Fruit fly (Drosophila melanogaster) S2 (cell line): ENCODE measurements around the gene CG13931.

Source experiments
- CG8478 ChIP-seq: fragments of >200 bp; optimal IDR thresholded peaks from 2 replicates; lab custom pipeline; 2018
- CTCF ChIP-seq, 2 experiments: fragments of >200 bp; optimal IDR thresholded peaks; 2 replicates each; lab custom pipeline; 2018

Gene CG13931

dm6 chr3L:1730873-1731272, 28.7 kb upstream of the CG13931 start, which contains the start of gene drpr:
drpr (minus strand) TSS chr3L:1731107.
- no peak for TF ChIP-seq CG8478 (lab: Kevin White, UChicago)
- TF ChIP-seq CTCF (optimal IDR thresholded peaks at IDR 0.05; lab: Kevin White, UChicago), result peak; percentile 24 to 40

- TF ChIP-seq CG8478 (lab: Kevin White, UChicago) (no peak), CTCF (optimal IDR thresholded peaks at IDR 0.05; lab: Kevin White, UChicago) (no peak)
Observed at dm6 chr3L:1730160-1730595, 28.0 kb upstream of the CG13931 start.

- no peak for TF ChIP-seq CG8478 (lab: Kevin White, UChicago)
- no peak for TF ChIP-seq CTCF (optimal IDR thresholded peaks at IDR 0.05; lab: Kevin White, UChicago)
Observed at dm6 chr3L:1729380-1730159, 27.4 kb upstream of the CG13931 start.

- TF ChIP-seq CG8478 (lab: Kevin White, UChicago) (no peak), CTCF (optimal IDR thresholded peaks at IDR 0.05; lab: Kevin White, UChicago) (no peak)
Observed at dm6 chr3L:1727431-1727830, 25.2 kb upstream of the CG13931 start.

dm6 chr3L:1726747-1727146, 24.5 kb upstream of the CG13931 start:
- no peak for TF ChIP-seq CTCF (optimal IDR thresholded peaks at IDR 0.05; lab: Kevin White, UChicago)
- TF ChIP-seq CG8478 (lab: Kevin White, UChicago), result no peak

dm6 chr3L:1724090-1724489, 21.9 kb upstream of the CG13931 start, which contains the start of gene CG12035:
CG12035 (plus strand) TSS chr3L:1724390.
- TF ChIP-seq CTCF (optimal IDR thresholded peaks at IDR 0.05; lab: Kevin White, UChicago), result no peak
- TF ChIP-seq CG8478 (lab: Kevin White, UChicago), result no peak

dm6 chr3L:1723053-1723452, 20.8 kb upstream of the CG13931 start, which contains the start of gene CG18171:
CG18171 (minus strand) TSS chr3L:1723153.
- TF ChIP-seq CTCF (optimal IDR thresholded peaks at IDR 0.05; lab: Kevin White, UChicago), result no peak
- TF ChIP-seq CG8478 (lab: Kevin White, UChicago), result no peak

- TF ChIP-seq CTCF (optimal IDR thresholded peaks at IDR 0.05; lab: Kevin White, UChicago), result no peak
- no peak for TF ChIP-seq CG8478 (lab: Kevin White, UChicago)
Observed at dm6 chr3L:1711218-1711617, 9.0 kb upstream of the CG13931 start.

- TF ChIP-seq CTCF (optimal IDR thresholded peaks at IDR 0.05; lab: Kevin White, UChicago), result no peak
- TF ChIP-seq CG8478 (lab: Kevin White, UChicago), result no peak
Observed at dm6 chr3L:1710562-1710961, 8.4 kb upstream of the CG13931 start.

dm6 chr3L:1709161-1709560, 7.0 kb upstream of the CG13931 start:
- TF ChIP-seq CG8478 (lab: Kevin White, UChicago) (no peak), CTCF (optimal IDR thresholded peaks at IDR 0.05; lab: Kevin White, UChicago) (no peak)

- TF ChIP-seq CG8478 (lab: Kevin White, UChicago) (no peak), CTCF (optimal IDR thresholded peaks at IDR 0.05; lab: Kevin White, UChicago) (no peak)
Observed at dm6 chr3L:1694317-1694716, 7.9 kb downstream of the CG13931 start, which contains the start of gene CG12011. CG12011 (plus strand) TSS chr3L:1694617.

dm6 chr3L:1692859-1693258, 9.3 kb downstream of the CG13931 start:
- TF ChIP-seq CTCF (optimal IDR thresholded peaks at IDR 0.05; lab: Kevin White, UChicago) (no peak), CG8478 (lab: Kevin White, UChicago) (no peak)

dm6 chr3L:1692122-1692786, 10.0 kb downstream of the CG13931 start:
- no peak for TF ChIP-seq CG8478 (lab: Kevin White, UChicago)
- TF ChIP-seq CTCF (optimal IDR thresholded peaks at IDR 0.05; lab: Kevin White, UChicago), result no peak

- TF ChIP-seq CTCF (optimal IDR thresholded peaks at IDR 0.05; lab: Kevin White, UChicago), result no peak
- no peak for TF ChIP-seq CG8478 (lab: Kevin White, UChicago)
Observed at dm6 chr3L:1690727-1691413, 11.3 kb downstream of the CG13931 start.

dm6 chr3L:1688569-1688968, 13.6 kb downstream of the CG13931 start:
- TF ChIP-seq CG8478 (lab: Kevin White, UChicago) (no peak), CTCF (optimal IDR thresholded peaks at IDR 0.05; lab: Kevin White, UChicago) (no peak)
